Worm (Caenorhabditis elegans): Measurements from ENCODE around the gene poml-1.

The poml-1 gene

ce11 chrX:13690333-13690732 is 32.4 kb downstream of the poml-1 start (continued):
- TF ChIP-seq F57A8.1 (GFP tag; optimal IDR thresholded peaks at IDR 0.05) (no peak), D2030.7 (GFP tag; IDR thresholded peaks at IDR 0.05) (no peak), nfyb-1 (GFP tag; IDR thresholded peaks at IDR 0.05) (0 out of 2 replicates have a peak, but pooled peaks have one; percentile 8), mxl-1 (tag; optimal IDR thresholded peaks at IDR 0.05) (no peak), T26A5.8 (tag; optimal IDR thresholded peaks at IDR 0.05) (no peak), Y95B8A.8 (GFP tag; IDR thresholded peaks at IDR 0.05) (no peak), sdz-38 (tag; optimal IDR thresholded peaks at IDR 0.05) (no peak), bed-2 (GFP tag; IDR thresholded peaks at IDR 0.05) (no peak), tlf-1 (GFP tag; optimal IDR thresholded peaks at IDR 0.05) (no peak), egl-18 (GFP tag; IDR thresholded peaks at IDR 0.05) (no peak), F39B2.1 (GFP tag; IDR thresholded peaks at IDR 0.05) (no peak), K12H6.12 (tag; optimal IDR thresholded peaks at IDR 0.05) (no peak), C06A6.2 (GFP tag; conservative IDR thresholded peaks at IDR 0.05) (no peak), ztf-28 (GFP tag; IDR thresholded peaks at IDR 0.05) (no peak), lin-26 (GFP tag; IDR thresholded peaks at IDR 0.05) (0 out of 2 replicates have a peak, but pooled peaks have one; percentile 45)

ce11 chrX:13687655-13688054 is 35.1 kb downstream of the poml-1 start, which contains the start of gene adm-2:
Gene adm-2 (plus strand): TSS chrX:13687955.
- TF ChIP-seq B0019.2 (GFP tag; conservative IDR thresholded peaks at IDR 0.05) = no peak
- TF ChIP-seq attf-6 (GFP tag; IDR thresholded peaks at IDR 0.05) = no peak
- TF ChIP-seq athp-1 (tag; optimal IDR thresholded peaks at IDR 0.05) = no peak
- no peak for TF ChIP-seq ccch-3 (GFP tag; optimal IDR thresholded peaks at IDR 0.05)
- no peak for TF ChIP-seq rcor-1 (GFP tag; IDR thresholded peaks at IDR 0.05)
- TF ChIP-seq somi-1 (GFP tag; optimal IDR thresholded peaks at IDR 0.05) = no peak
- no peak for TF ChIP-seq cebp-2 (GFP tag; IDR thresholded peaks at IDR 0.05)
- TF ChIP-seq F55B11.4 (tag; optimal IDR thresholded peaks at IDR 0.05; ENCODE audit: borderline replicate concordance, insufficient read depth) = no peak
- no peak for TF ChIP-seq F22D6.2 (tag; optimal IDR thresholded peaks at IDR 0.05)
- no peak for TF ChIP-seq madf-8 (GFP tag; conservative IDR thresholded peaks at IDR 0.05)
- TF ChIP-seq Y56A3A.18 (GFP tag; IDR thresholded peaks at IDR 0.05) = no peak
- TF ChIP-seq hsf-1 (GFP tag; IDR thresholded peaks at IDR 0.05) = no peak
- TF ChIP-seq F39B2.1 (GFP tag; IDR thresholded peaks at IDR 0.05) = no peak
- TF ChIP-seq egl-18 (GFP tag; IDR thresholded peaks at IDR 0.05) = no peak
- TF ChIP-seq ztf-28 (GFP tag; IDR thresholded peaks at IDR 0.05) = no peak
- no peak for TF ChIP-seq ztf-26 (tag; optimal IDR thresholded peaks at IDR 0.05)
- TF ChIP-seq ceh-27 (GFP tag; optimal IDR thresholded peaks at IDR 0.05) = no peak
- no peak for TF ChIP-seq F57C9.4 (tag; optimal IDR thresholded peaks at IDR 0.05)
- no peak for TF ChIP-seq D2030.7 (GFP tag; IDR thresholded peaks at IDR 0.05)
- no peak for TF ChIP-seq ztf-6 (GFP tag; IDR thresholded peaks at IDR 0.05)

- TF ChIP-seq ZK185.1 (tag; optimal IDR thresholded peaks at IDR 0.05; ENCODE audit: poor library complexity, severe bottlenecking) (no peak), ceh-27 (GFP tag; optimal IDR thresholded peaks at IDR 0.05) (peak; percentile 74), lag-1 (GFP tag; IDR thresholded peaks at IDR 0.05) (no peak), atf-7 (tag; optimal IDR thresholded peaks at IDR 0.05) (no peak), ztf-6 (GFP tag; IDR thresholded peaks at IDR 0.05) (no peak), F39B2.1 (GFP tag; IDR thresholded peaks at IDR 0.05) (no peak), ceh-91 (GFP tag; IDR thresholded peaks at IDR 0.05) (no peak), let-607 (tag; optimal IDR thresholded peaks at IDR 0.05) (peak; percentile 54 to 71), snpc-1.1 (tag; optimal IDR thresholded peaks at IDR 0.05; ENCODE audit: insufficient read depth) (no peak), sptf-2 (GFP tag; optimal IDR thresholded peaks at IDR 0.05) (no peak), Y53F4B.3 (GFP tag; IDR thresholded peaks at IDR 0.05) (no peak), akir-1 (GFP tag; optimal IDR thresholded peaks at IDR 0.05) (no peak), dox-1 (GFP tag; IDR thresholded peaks at IDR 0.05) (peak; percentile 77; the same call in 1 of the 2 replicates), unc-62 (GFP tag; optimal IDR thresholded peaks at IDR 0.05) (no peak), him-1 (tag; optimal IDR thresholded peaks at IDR 0.05) (no peak), unc-130 (GFP tag; optimal IDR thresholded peaks at IDR 0.05) (no peak), Y95B8A.8 (GFP tag; IDR thresholded peaks at IDR 0.05) (no peak), lir-1 (GFP tag; conservative IDR thresholded peaks at IDR 0.05) (no peak), D2030.7 (GFP tag; IDR thresholded peaks at IDR 0.05) (no peak), lin-26 (GFP tag; IDR thresholded peaks at IDR 0.05) (no peak), nhr-27 (tag; optimal IDR thresholded peaks at IDR 0.05) (no peak), F37B4.10 (GFP tag; IDR thresholded peaks at IDR 0.05) (no peak)
Observed at ce11 chrX:13687111-13687512, 35.6 kb downstream of the poml-1 start.
